Fruit fly (Drosophila melanogaster) whole organism, embryonic: ENCODE measurements around the gene h-cup.

ENCODE experiments used
- Adf1 ChIP-seq: fragments of 200-800 bp; sonication (Bioruptor generic); IDR thresholded peaks from 2 replicates; pipeline ENCODE4 v1.3.6; 2022; ENCODE audit warnings: missing biosample characterization, missing genetic modification characterization
- Atf3 ChIP-seq: fragments of 200-800 bp; sonication (Bioruptor generic); optimal IDR thresholded peaks from 3 replicates; lab custom pipeline; 2016; ENCODE audit warnings: missing biosample characterization, missing genetic modification characterization
- Blimp-1 ChIP-seq: fragments of 200-800 bp; sonication (Bioruptor generic); optimal IDR thresholded peaks from 3 replicates; lab custom pipeline; 2018; ENCODE audit warnings: missing biosample characterization, missing genetic modification characterization, mild to moderate bottlenecking, moderate library complexity, missing genetic modification reagents
- CG10366 ChIP-seq: fragments of 200-800 bp; sonication (Bioruptor generic); IDR thresholded peaks from 2 replicates; pipeline ENCODE4 v1.3.6; 2022; ENCODE audit warnings: missing biosample characterization, missing genetic modification characterization
- CG11093 ChIP-seq: fragments of 200-800 bp; sonication (Bioruptor generic); IDR thresholded peaks from 3 replicates; pipeline ENCODE4 v1.3.6; 2022; ENCODE audit warnings: missing biosample characterization, missing genetic modification characterization
- CG11456 ChIP-seq: fragments of 200-800 bp; sonication (Bioruptor generic); IDR thresholded peaks from 3 replicates; pipeline ENCODE4 v1.3.6; 2022; ENCODE audit warnings: missing biosample characterization, missing genetic modification characterization
- CG14667 ChIP-seq: fragments of 200-800 bp; sonication (Bioruptor generic); IDR thresholded peaks from 2 replicates; pipeline ENCODE4 v1.3.6; 2022; ENCODE audit warnings: missing biosample characterization, missing genetic modification characterization
- CG1602 ChIP-seq: fragments of 200-800 bp; sonication (Bioruptor generic); optimal IDR thresholded peaks from 3 replicates; lab custom pipeline; 2016; ENCODE audit warnings: missing biosample characterization, missing genetic modification characterization
- CG16815 ChIP-seq: fragments of 200-800 bp; sonication (Bioruptor generic); optimal IDR thresholded peaks from 3 replicates; lab custom pipeline; 2017; ENCODE audit warnings: missing biosample characterization, mild to moderate bottlenecking, missing genetic modification characterization
- CG3065 ChIP-seq: fragments of 200-800 bp; sonication (Bioruptor generic); optimal IDR thresholded peaks from 2 replicates; lab custom pipeline; 2016; ENCODE audit warnings: missing biosample characterization, missing genetic modification characterization
- CG4328 ChIP-seq: fragments of 200-800 bp; sonication (Bioruptor generic); optimal IDR thresholded peaks from 3 replicates; lab custom pipeline; 2017; ENCODE audit warnings: missing biosample characterization, missing genetic modification reagents, missing genetic modification characterization
- CG6791 ChIP-seq: fragments of 200-800 bp; sonication (Bioruptor generic); IDR thresholded peaks from 3 replicates; pipeline ENCODE4 v1.3.6; 2022; ENCODE audit warnings: missing biosample characterization, missing genetic modification characterization; ENCODE audit not compliant: partially characterized antibody
- CG7987 ChIP-seq: fragments of 200-800 bp; sonication (Bioruptor generic); optimal IDR thresholded peaks from 2 replicates; lab custom pipeline; 2018; ENCODE audit warnings: missing biosample characterization, mild to moderate bottlenecking, missing genetic modification characterization, moderate library complexity
- CG8388 ChIP-seq: fragments of 200-800 bp; sonication (Bioruptor generic); optimal IDR thresholded peaks from 2 replicates; lab custom pipeline; 2019; ENCODE audit warnings: missing biosample characterization, mild to moderate bottlenecking, missing genetic modification characterization, moderate library complexity
- CG8765 ChIP-seq: fragments of 200-800 bp; sonication (Bioruptor generic); IDR thresholded peaks from 2 replicates; pipeline ENCODE4 v1.3.6; 2022; ENCODE audit warnings: missing biosample characterization, missing genetic modification characterization
- CG9437 ChIP-seq: fragments of 200-800 bp; sonication (Bioruptor generic); optimal IDR thresholded peaks from 2 replicates; lab custom pipeline; 2018; ENCODE audit warnings: missing biosample characterization, mild to moderate bottlenecking, missing genetic modification characterization
- CG9932 ChIP-seq: fragments of 200-800 bp; sonication (Bioruptor generic); IDR thresholded peaks from 2 replicates; pipeline ENCODE4 v1.3.6; 2022; ENCODE audit warnings: missing biosample characterization, missing genetic modification characterization
- D19B ChIP-seq: fragments of 200-800 bp; sonication (Bioruptor generic); optimal IDR thresholded peaks from 2 replicates; lab custom pipeline; 2017; ENCODE audit warnings: missing biosample characterization, mild to moderate bottlenecking, missing genetic modification characterization
- Ets65A ChIP-seq: fragments of 200-800 bp; sonication (Bioruptor generic); peaks from one replicate; lab custom pipeline; 2016; ENCODE audit warnings: missing biosample characterization, missing genetic modification characterization
- Hand ChIP-seq: fragments of 200-800 bp; sonication (Bioruptor generic); optimal IDR thresholded peaks from 2 replicates; lab custom pipeline; 2017; ENCODE audit warnings: mild to moderate bottlenecking, missing biosample characterization, missing genetic modification reagents, missing genetic modification characterization
- Lim3 ChIP-seq: fragments of 200-800 bp; sonication (Bioruptor generic); IDR thresholded peaks from 2 replicates; pipeline ENCODE4 v1.3.6; 2022; ENCODE audit warnings: missing biosample characterization, missing genetic modification characterization
- Mad ChIP-seq: fragments of 200-800 bp; sonication (Bioruptor generic); optimal IDR thresholded peaks from 2 replicates; lab custom pipeline; 2016; ENCODE audit warnings: missing biosample characterization, missing genetic modification characterization
- Max ChIP-seq: fragments of 200-800 bp; sonication (Bioruptor generic); optimal IDR thresholded peaks from 2 replicates; lab custom pipeline; 2016; ENCODE audit warnings: missing biosample characterization, mild to moderate bottlenecking, missing genetic modification characterization
- NFAT ChIP-seq: fragments of 200-800 bp; sonication (Bioruptor generic); IDR thresholded peaks from 2 replicates; pipeline ENCODE4 v1.3.6; 2022; ENCODE audit warnings: missing biosample characterization, missing genetic modification characterization
- Nf-YB ChIP-seq: fragments of 200-800 bp; sonication (Bioruptor generic); optimal IDR thresholded peaks from 3 replicates; lab custom pipeline; 2019; ENCODE audit warnings: missing biosample characterization, mild to moderate bottlenecking, missing genetic modification characterization, moderate library complexity
- Ptx1 ChIP-seq: fragments of 200-800 bp; sonication (Bioruptor generic); IDR thresholded peaks from 2 replicates; pipeline ENCODE4 v1.3.6; 2022; ENCODE audit warnings: missing biosample characterization, missing genetic modification characterization
- Rfx ChIP-seq: fragments of 200-800 bp; sonication (Bioruptor generic); IDR thresholded peaks from 2 replicates; pipeline ENCODE4 v1.3.6; 2022; ENCODE audit warnings: missing biosample characterization, missing genetic modification characterization
- Xrp1 ChIP-seq: fragments of 200-800 bp; sonication (Bioruptor generic); IDR thresholded peaks from 2 replicates; pipeline ENCODE4 v1.3.6; 2022; ENCODE audit warnings: missing biosample characterization, missing genetic modification characterization
- bcd ChIP-seq: fragments of 200-800 bp; sonication (Bioruptor generic); optimal IDR thresholded peaks from 2 replicates; lab custom pipeline; 2017; ENCODE audit warnings: missing biosample characterization, mild to moderate bottlenecking, missing genetic modification characterization
- cato ChIP-seq: fragments of 200-800 bp; sonication (Bioruptor generic); optimal IDR thresholded peaks from 2 replicates; lab custom pipeline; 2016; ENCODE audit warnings: missing biosample characterization, missing genetic modification characterization, borderline replicate concordance
- chinmo ChIP-seq: fragments of 200-800 bp; sonication (Bioruptor generic); IDR thresholded peaks from 4 replicates; pipeline ENCODE4 v1.3.6; 2022; ENCODE audit warnings: missing biosample characterization, missing genetic modification characterization; ENCODE audit not compliant: partially characterized antibody
- corto ChIP-seq: fragments of 200-800 bp; sonication (Bioruptor generic); optimal IDR thresholded peaks from 2 replicates; lab custom pipeline; 2016; ENCODE audit warnings: missing biosample characterization, mild to moderate bottlenecking, missing genetic modification characterization, moderate library complexity
- croc ChIP-seq: fragments of 200-800 bp; sonication (Bioruptor generic); conservative IDR thresholded peaks from 3 replicates; pipeline ENCODE4 v1.3.6; 2022; ENCODE audit warnings: missing biosample characterization, missing genetic modification characterization
- dpn ChIP-seq, 2 experiments: fragments of 200-800 bp; sonication (Bioruptor generic); optimal IDR thresholded peaks; 3 replicates each; lab custom pipeline; 2016; ENCODE audit warnings: missing biosample characterization in 2 of 2, missing genetic modification characterization in 2 of 2
- ems ChIP-seq: fragments of 200-800 bp; sonication (Bioruptor generic); optimal IDR thresholded peaks from 3 replicates; lab custom pipeline; 2016; ENCODE audit warnings: missing biosample characterization, missing genetic modification characterization
- fd3F ChIP-seq: fragments of 200-800 bp; sonication (Bioruptor generic); optimal IDR thresholded peaks from 2 replicates; lab custom pipeline; 2018; ENCODE audit warnings: missing biosample characterization, mild to moderate bottlenecking, missing genetic modification characterization, moderate library complexity
- grau ChIP-seq: fragments of 200-800 bp; optimal IDR thresholded peaks from 3 replicates; lab custom pipeline; 2019; ENCODE audit warnings: missing biosample characterization, mild to moderate bottlenecking, missing genetic modification characterization, moderate library complexity
- hth ChIP-seq: fragments of >200 bp; optimal IDR thresholded peaks from 2 replicates; lab custom pipeline; 2017; ENCODE audit warnings: inconsistent platforms
- jing ChIP-seq: fragments of 200-800 bp; sonication (Bioruptor generic); optimal IDR thresholded peaks from 2 replicates; lab custom pipeline; 2018; ENCODE audit warnings: missing biosample characterization, mild to moderate bottlenecking, missing genetic modification characterization
- kay ChIP-seq: fragments of 200-800 bp; sonication (Bioruptor generic); optimal IDR thresholded peaks from 2 replicates; lab custom pipeline; 2016; ENCODE audit warnings: missing biosample characterization, missing genetic modification characterization
- mld ChIP-seq: fragments of 200-800 bp; sonication (Bioruptor generic); IDR thresholded peaks from 3 replicates; pipeline ENCODE4 v1.3.6; 2022; ENCODE audit warnings: missing biosample characterization, missing genetic modification characterization; ENCODE audit not compliant: partially characterized antibody
- pho ChIP-seq: fragments of 200-800 bp; sonication (Bioruptor generic); optimal IDR thresholded peaks from 2 replicates; lab custom pipeline; 2016; ENCODE audit warnings: missing biosample characterization, missing genetic modification characterization
- pnt ChIP-seq: fragments of 200-800 bp; sonication (Bioruptor generic); optimal IDR thresholded peaks from 3 replicates; lab custom pipeline; 2016; ENCODE audit warnings: missing biosample characterization, missing genetic modification characterization
- pum ChIP-seq: fragments of 200-800 bp; sonication (Bioruptor generic); optimal IDR thresholded peaks from 2 replicates; lab custom pipeline; 2016; ENCODE audit warnings: missing biosample characterization, missing genetic modification characterization
- run ChIP-seq: fragments of 200-800 bp; sonication (Bioruptor generic); optimal IDR thresholded peaks from 3 replicates; lab custom pipeline; 2018; ENCODE audit warnings: missing biosample characterization, mild to moderate bottlenecking, missing genetic modification characterization
- salm ChIP-seq: fragments of 200-800 bp; sonication (Bioruptor generic); optimal IDR thresholded peaks from 2 replicates; lab custom pipeline; 2018; ENCODE audit warnings: missing biosample characterization, mild to moderate bottlenecking, missing genetic modification characterization
- so ChIP-seq: fragments of 200-800 bp; sonication (Bioruptor generic); IDR thresholded peaks from 3 replicates; pipeline ENCODE4 v1.3.6; 2022; ENCODE audit warnings: missing biosample characterization, missing genetic modification characterization
- twi ChIP-seq: fragments of 200-800 bp; optimal IDR thresholded peaks from 2 replicates; lab custom pipeline; 2019; ENCODE audit warnings: missing biosample characterization, mild to moderate bottlenecking, missing genetic modification characterization, moderate library complexity
- tx ChIP-seq: fragments of 200-800 bp; sonication (Bioruptor generic); optimal IDR thresholded peaks from 2 replicates; lab custom pipeline; 2016; ENCODE audit warnings: missing biosample characterization, missing genetic modification characterization
- wek ChIP-seq: fragments of 200-800 bp; sonication (Bioruptor generic); optimal IDR thresholded peaks from 3 replicates; lab custom pipeline; 2018; ENCODE audit warnings: missing biosample characterization, mild to moderate bottlenecking, missing genetic modification characterization, moderate library complexity
- z ChIP-seq: fragments of 200-800 bp; sonication (Bioruptor generic); IDR thresholded peaks from 3 replicates; pipeline ENCODE4 v1.3.6; 2022; ENCODE audit warnings: missing biosample characterization, missing genetic modification characterization

h-cup gene

DNA sequence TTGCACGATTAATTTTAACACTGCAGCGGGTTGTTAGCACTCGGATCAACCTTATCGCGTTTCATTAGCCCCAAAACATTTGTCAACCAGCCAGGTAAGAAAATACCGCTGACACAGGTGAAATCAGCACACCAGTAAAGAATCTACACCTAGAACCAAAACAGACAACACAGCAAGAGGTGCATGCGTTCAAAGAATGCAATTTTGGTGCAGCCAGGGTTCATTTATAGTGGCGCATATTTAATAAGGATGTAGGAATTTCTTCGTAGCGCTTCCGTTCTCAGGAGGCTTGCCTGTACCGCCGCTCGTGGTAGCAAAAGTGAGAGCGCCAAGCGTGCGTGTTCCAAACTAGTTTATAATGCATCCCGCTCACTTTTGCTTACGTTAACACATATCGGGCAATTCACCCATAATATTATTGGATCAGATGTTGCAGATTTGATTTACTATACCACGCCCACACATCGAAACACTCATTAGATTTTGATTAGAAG is 40.3 kb downstream of the h-cup start (continued):
- TF ChIP-seq Atf3 (GFP tag; lab: Kevin White, UChicago), result no peak
- no peak for TF ChIP-seq cato
- peak; percentile 63 for TF ChIP-seq Blimp-1 (GFP tag; lab: Kevin White, UChicago)
- TF ChIP-seq corto (GFP tag; lab: Kevin White, UChicago), result no peak
- no peak for TF ChIP-seq pho (GFP tag; lab: Kevin White, UChicago)
- no peak for TF ChIP-seq Adf1
- no peak for TF ChIP-seq Nf-YB
- 0 out of 2 replicates have a peak, but pooled peaks have one; percentile 6 for TF ChIP-seq Ptx1
- TF ChIP-seq pnt (GFP tag; lab: Kevin White, UChicago), result peak; percentile 10
- no peak for TF ChIP-seq CG3065 (GFP tag; lab: Kevin White, UChicago)
- peak; percentile 93 for TF ChIP-seq grau (tag; lab: Kevin White, UChicago)
- TF ChIP-seq CG10366, result 0 out of 2 replicates have a peak, but pooled peaks have one; percentile 25
- TF ChIP-seq run (tag; lab: Kevin White, UChicago), result no peak
- no peak for TF ChIP-seq CG6791 (GFP tag; lab: Robert Waterston, UW)
- 0 out of 3 replicates have a peak, but pooled peaks have one; percentile 9 for TF ChIP-seq CG11093 (GFP tag; lab: Robert Waterston, UW)
- no peak for TF ChIP-seq croc (GFP tag; lab: Robert Waterston, UW)
- TF ChIP-seq Max (GFP tag; lab: Kevin White, UChicago), result no peak
- no peak for TF ChIP-seq CG1602
- no peak for TF ChIP-seq z
- no peak for TF ChIP-seq bcd (GFP tag; lab: Kevin White, UChicago)
- TF ChIP-seq twi (tag; lab: Kevin White, UChicago), result no peak
- peak; percentile 34; the same call in 1 of the 2 replicates for TF ChIP-seq CG14667 (GFP tag; lab: Robert Waterston, UW)
- TF ChIP-seq so (GFP tag; lab: Robert Waterston, UW), result no peak
- no peak for TF ChIP-seq dpn (GFP tag; optimal IDR thresholded peaks at IDR 0.05; lab: Kevin White, UChicago)
- TF ChIP-seq chinmo (GFP tag; lab: Robert Waterston, UW), result no peak; the same call in 3 of the 4 replicates
- no peak for TF ChIP-seq CG8765
- no peak for TF ChIP-seq Lim3
- TF ChIP-seq pum, result no peak
- no peak for TF ChIP-seq mld (GFP tag; lab: Robert Waterston, UW)
- no peak for TF ChIP-seq Hand (GFP tag; lab: Kevin White, UChicago)
- no peak for TF ChIP-seq wek
- no peak for TF ChIP-seq tx (GFP tag; lab: Kevin White, UChicago)
- no peak for TF ChIP-seq CG9932 (GFP tag; lab: Robert Waterston, UW)
- TF ChIP-seq Ets65A (GFP tag; lab: Kevin White, UChicago), result no peak
- TF ChIP-seq kay (GFP tag; lab: Kevin White, UChicago), result no peak
- TF ChIP-seq CG16815 (GFP tag; lab: Kevin White, UChicago), result no peak
- TF ChIP-seq ems, result no peak
- TF ChIP-seq D19B (GFP tag; lab: Kevin White, UChicago), result no peak
- no peak for TF ChIP-seq NFAT (GFP tag; lab: Robert Waterston, UW)
- TF ChIP-seq jing (GFP tag; lab: Kevin White, UChicago), result no peak
- TF ChIP-seq hth (lab: Kevin White, UChicago), result no peak
- TF ChIP-seq fd3F (GFP tag; lab: Kevin White, UChicago), result no peak
- no peak for TF ChIP-seq CG7987 (GFP tag; lab: Kevin White, UChicago)
- peak; percentile 56; the same call in 2 of the 3 replicates for TF ChIP-seq CG11456 (GFP tag; lab: Robert Waterston, UW)
- TF ChIP-seq Rfx (GFP tag; lab: Robert Waterston, UW), result peak; percentile 25; the same call in 1 of the 2 replicates
- no peak for TF ChIP-seq CG9437 (GFP tag; lab: Kevin White, UChicago)
- TF ChIP-seq CG8388 (GFP tag; lab: Kevin White, UChicago), result no peak
- TF ChIP-seq Xrp1 (GFP tag; lab: Robert Waterston, UW), result 0 out of 2 replicates have a peak, but pooled peaks have one; percentile 32
- TF ChIP-seq Mad, result no peak
- TF ChIP-seq CG4328 (GFP tag; lab: Kevin White, UChicago), result no peak
- no peak for TF ChIP-seq salm (tag; lab: Kevin White, UChicago)
